Fruit fly (Drosophila melanogaster) whole organism, wandering third instar larva: ENCODE measurements around the gene Fife.

Experiments
- Abd-B ChIP-seq: fragments of >200 bp; optimal IDR thresholded peaks from 2 replicates; lab custom pipeline; 2017; ENCODE audit warnings: missing biosample characterization, missing genetic modification characterization
- CG32264 ChIP-seq: fragments of 200-800 bp; sonication (Bioruptor generic); optimal IDR thresholded peaks from 2 replicates; lab custom pipeline; 2016; ENCODE audit warnings: missing biosample characterization, missing genetic modification characterization
- CG9705 ChIP-seq: fragments of 200-800 bp; sonication (Bioruptor generic); optimal IDR thresholded peaks from 2 replicates; lab custom pipeline; 2018; ENCODE audit warnings: missing biosample characterization, mild to moderate bottlenecking, missing genetic modification characterization
- CrebA ChIP-seq: fragments of 200-800 bp; sonication (Bioruptor generic); optimal IDR thresholded peaks from 2 replicates; lab custom pipeline; 2016; ENCODE audit warnings: missing biosample characterization, mild to moderate bottlenecking, missing genetic modification characterization, borderline replicate concordance
- Dfd ChIP-seq: fragments of >200 bp; optimal IDR thresholded peaks from 2 replicates; lab custom pipeline; 2017; ENCODE audit warnings: missing biosample characterization, missing genetic modification characterization
- Dif ChIP-seq: fragments of 200-275, 200-300 bp; sonication (Bioruptor generic); optimal IDR thresholded peaks from 2 replicates; lab custom pipeline; 2018; ENCODE audit warnings: missing biosample characterization, missing genetic modification characterization; ENCODE audit not compliant: partially characterized antibody
- GATAd ChIP-seq: sonication (Bioruptor generic); optimal IDR thresholded peaks from 2 replicates; lab custom pipeline; 2016; ENCODE audit warnings: missing biosample characterization, missing genetic modification characterization
- HLH106 ChIP-seq: fragments of 200-800 bp; optimal IDR thresholded peaks from 3 replicates; lab custom pipeline; 2019; ENCODE audit warnings: missing biosample characterization, mild to moderate bottlenecking, missing genetic modification characterization, moderate library complexity
- Hnf4 ChIP-seq: fragments of 200-800 bp; sonication (Bioruptor generic); optimal IDR thresholded peaks from 2 replicates; lab custom pipeline; 2016; ENCODE audit warnings: missing biosample characterization, mild to moderate bottlenecking, missing genetic modification characterization
- Hr78 ChIP-seq: fragments of >200 bp; optimal IDR thresholded peaks from 2 replicates; lab custom pipeline; 2017; ENCODE audit warnings: missing biosample characterization, missing genetic modification characterization
- Hr83 ChIP-seq: fragments of 200-300 bp; sonication (Bioruptor generic); optimal IDR thresholded peaks from 2 replicates; lab custom pipeline; 2016; ENCODE audit warnings: missing biosample characterization, mild to moderate bottlenecking, missing genetic modification characterization, moderate library complexity; ENCODE audit not compliant: poor library complexity, severe bottlenecking
- Jra ChIP-seq: sonication (Bioruptor generic); optimal IDR thresholded peaks from 2 replicates; lab custom pipeline; 2016; ENCODE audit warnings: missing biosample characterization, missing genetic modification characterization
- Mio ChIP-seq: sonication (Bioruptor generic); optimal IDR thresholded peaks from 2 replicates; lab custom pipeline; 2016; ENCODE audit warnings: missing biosample characterization, missing genetic modification characterization
- Myc ChIP-seq: fragments of >200 bp; optimal IDR thresholded peaks from 2 replicates; lab custom pipeline; 2017
- N ChIP-seq: fragments of >200 bp; optimal IDR thresholded peaks from 2 replicates; lab custom pipeline; 2018; ENCODE audit warnings: missing biosample characterization, missing external identifiers, missing genetic modification characterization
- OdsH ChIP-seq: fragments of 200-800 bp; sonication (Bioruptor generic); optimal IDR thresholded peaks from 2 replicates; lab custom pipeline; 2016; ENCODE audit warnings: missing biosample characterization, mild to moderate bottlenecking, missing genetic modification characterization
- Rel ChIP-seq, 2 experiments: fragments of 200-800 bp; sonication (Bioruptor generic) in 1 of 2; optimal IDR thresholded peaks; 2 replicates in 1 of 2; 3 replicates in 1 of 2; lab custom pipeline; 2016 to 2019; ENCODE audit warnings: mild to moderate bottlenecking in 2 of 2, missing biosample characterization in 2 of 2, missing genetic modification characterization in 2 of 2, moderate library complexity in 1 of 2
- Sp1 ChIP-seq: fragments of 200-800 bp; sonication (Bioruptor generic); optimal IDR thresholded peaks from 3 replicates; lab custom pipeline; 2019; ENCODE audit warnings: missing biosample characterization, mild to moderate bottlenecking, missing genetic modification characterization, moderate library complexity
- Vsx2 ChIP-seq: fragments of 200-300, 225-300 bp; sonication (Bioruptor generic); optimal IDR thresholded peaks from 2 replicates; lab custom pipeline; 2018; ENCODE audit warnings: missing biosample characterization, missing genetic modification characterization; ENCODE audit not compliant: partially characterized antibody
- br ChIP-seq: fragments of 200-800 bp; sonication (Bioruptor generic); optimal IDR thresholded peaks from 2 replicates; lab custom pipeline; 2016; ENCODE audit warnings: missing biosample characterization, missing genetic modification characterization
- brk ChIP-seq: fragments of 200-800 bp; sonication (Bioruptor generic); optimal IDR thresholded peaks from 2 replicates; lab custom pipeline; 2016; ENCODE audit warnings: missing biosample characterization, mild to moderate bottlenecking, missing genetic modification characterization
- dl ChIP-seq, 2 experiments: fragments of 175-275, 200-275 bp in 1 of 2; fragments of 200-275 bp in 1 of 2; sonication (Bioruptor generic); optimal IDR thresholded peaks; lab custom pipeline; 2018; ENCODE audit warnings: mild to moderate bottlenecking in 2 of 2, missing biosample characterization in 2 of 2, missing genetic modification characterization in 2 of 2, moderate library complexity in 2 of 2; ENCODE audit not compliant: partially characterized antibody in 2 of 2, insufficient read depth in 1 of 2
- dmrt93B ChIP-seq: fragments of 200-800 bp; sonication (Bioruptor generic); optimal IDR thresholded peaks from 2 replicates; lab custom pipeline; 2018; ENCODE audit warnings: missing biosample characterization, mild to moderate bottlenecking, missing genetic modification characterization
- dsf ChIP-seq: sonication (Bioruptor generic); optimal IDR thresholded peaks from 2 replicates; lab custom pipeline; 2016; ENCODE audit warnings: missing biosample characterization, missing genetic modification characterization, borderline replicate concordance
- ey ChIP-seq: fragments of 200-800 bp; sonication (Bioruptor generic); optimal IDR thresholded peaks from 2 replicates; lab custom pipeline; 2016; ENCODE audit warnings: missing biosample characterization, missing genetic modification characterization
- foxo ChIP-seq, 2 experiments: fragments of 200-800 bp; sonication (Bioruptor generic); optimal IDR thresholded peaks; 2 replicates in 1 of 2; 3 replicates in 1 of 2; lab custom pipeline; 2016 to 2017; ENCODE audit warnings: missing biosample characterization in 2 of 2, missing genetic modification characterization in 2 of 2
- fru ChIP-seq: fragments of 200-800 bp; sonication (Bioruptor generic); optimal IDR thresholded peaks from 3 replicates; lab custom pipeline; 2016; ENCODE audit warnings: missing biosample characterization, mild to moderate bottlenecking, missing genetic modification characterization
- h ChIP-seq: fragments of 200-800 bp; sonication (Bioruptor generic); optimal IDR thresholded peaks from 3 replicates; lab custom pipeline; 2016; ENCODE audit warnings: missing biosample characterization, mild to moderate bottlenecking, missing genetic modification characterization
- jim ChIP-seq: fragments of 175-275, 200-325 bp; sonication (Bioruptor generic); optimal IDR thresholded peaks from 2 replicates; lab custom pipeline; 2016; ENCODE audit warnings: missing biosample characterization, mild to moderate bottlenecking, missing genetic modification characterization
- lola ChIP-seq: fragments of >200 bp; optimal IDR thresholded peaks from 2 replicates; lab custom pipeline; 2017; ENCODE audit warnings: missing biosample characterization, missing genetic modification characterization
- pan ChIP-seq: fragments of >200 bp; optimal IDR thresholded peaks from 2 replicates; lab custom pipeline; 2017
- psq ChIP-seq: fragments of 200-800 bp; sonication (Bioruptor generic); optimal IDR thresholded peaks from 3 replicates; lab custom pipeline; 2017; ENCODE audit warnings: missing biosample characterization, mild to moderate bottlenecking, missing genetic modification characterization, moderate library complexity
- rgr ChIP-seq: fragments of 200-800 bp; sonication (Bioruptor generic); optimal IDR thresholded peaks from 3 replicates; lab custom pipeline; 2016; ENCODE audit warnings: missing biosample characterization, mild to moderate bottlenecking, missing genetic modification characterization
- sage ChIP-seq: fragments of 200-800 bp; sonication (Bioruptor generic); optimal IDR thresholded peaks from 2 replicates; lab custom pipeline; 2016; ENCODE audit warnings: missing biosample characterization, mild to moderate bottlenecking, missing genetic modification characterization
- sv ChIP-seq: fragments of 200-800 bp; sonication (Bioruptor generic); optimal IDR thresholded peaks from 3 replicates; lab custom pipeline; 2016; ENCODE audit warnings: missing biosample characterization, missing genetic modification characterization
- tai ChIP-seq: sonication (Bioruptor generic); optimal IDR thresholded peaks from 2 replicates; lab custom pipeline; 2016; ENCODE audit warnings: missing biosample characterization, missing genetic modification characterization
- usp ChIP-seq: fragments of >200 bp; optimal IDR thresholded peaks from 2 replicates; lab custom pipeline; 2017; ENCODE audit warnings: missing biosample characterization, missing genetic modification characterization
- woc ChIP-seq: sonication (Bioruptor generic); optimal IDR thresholded peaks from 2 replicates; lab custom pipeline; 2016; ENCODE audit warnings: missing biosample characterization, mild to moderate bottlenecking, missing genetic modification characterization

Gene Fife

DNA sequence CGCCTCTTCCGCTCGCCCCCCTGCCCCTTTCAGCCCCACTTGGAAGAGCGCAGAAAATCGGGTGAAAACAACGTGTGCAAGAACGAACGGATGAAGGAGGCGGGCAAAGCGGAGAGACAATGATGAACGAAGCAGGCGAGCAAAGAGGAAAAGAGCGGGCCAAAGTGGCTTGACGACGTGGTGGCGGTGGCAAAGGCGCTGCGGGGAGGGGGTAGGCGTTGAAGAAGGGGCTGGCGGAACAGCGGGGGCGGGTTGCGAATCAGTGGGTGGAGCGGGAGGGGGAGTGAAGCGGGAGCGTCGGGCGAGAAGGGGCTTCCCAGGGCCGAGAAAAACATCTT is 78.8 kb downstream of the Fife start:
- TF ChIP-seq Rel (GFP tag; optimal IDR thresholded peaks at IDR 0.05; lab: Kevin White, UChicago) (no peak), Rel (tag; optimal IDR thresholded peaks at IDR 0.05; lab: Kevin White, UChicago) (peak; percentile 99), fru (GFP tag; lab: Kevin White, UChicago) (no peak), h (peak; percentile 27), Dfd (GFP tag; lab: Kevin White, UChicago) (no peak), dl (GFP tag; optimal IDR thresholded peaks at IDR 0.05; lab: Kevin White, UChicago; ENCODE audit: insufficient read depth in 1 of 2, partially characterized antibody in 2 of 2) (peak in 1 of 2 experiments; percentile 19), psq (peak; percentile 100), woc (no peak)

DNA sequence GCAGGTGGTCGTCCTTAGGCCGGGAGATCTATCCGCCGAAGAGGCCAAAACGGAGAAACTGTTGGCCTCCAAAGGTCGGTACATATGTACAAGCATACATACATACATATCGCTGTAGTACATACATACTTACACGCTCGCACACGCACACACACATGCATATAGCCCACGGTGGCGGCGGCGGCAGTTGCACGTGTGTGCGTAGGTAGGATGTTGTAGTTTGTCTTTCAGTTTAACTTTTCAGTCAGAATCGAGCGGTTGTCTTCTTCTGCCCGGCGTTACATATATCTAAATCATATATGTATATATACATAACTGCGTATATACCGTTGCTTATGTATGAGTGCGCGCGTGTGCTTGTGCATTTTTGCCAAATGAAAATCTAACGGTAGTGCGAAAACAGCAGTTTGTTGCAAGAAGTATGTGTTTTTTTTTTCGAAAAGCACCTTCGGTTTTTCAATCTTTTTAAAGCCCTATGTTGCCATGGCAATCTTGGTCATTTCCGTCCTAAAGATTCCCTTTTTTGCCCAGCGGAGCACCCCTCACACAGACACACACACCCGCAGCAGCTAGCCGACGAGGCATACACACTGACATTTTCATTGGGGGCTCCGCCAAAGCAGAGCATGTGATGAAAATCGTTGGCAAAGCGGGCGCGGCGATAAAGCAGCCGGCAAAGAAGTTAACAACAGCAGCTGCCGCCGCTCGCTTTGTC is 79.3 kb downstream of the Fife start:
- no peak for TF ChIP-seq CG9705 (GFP tag; lab: Kevin White, UChicago)
- TF ChIP-seq Dif, result no peak

DNA sequence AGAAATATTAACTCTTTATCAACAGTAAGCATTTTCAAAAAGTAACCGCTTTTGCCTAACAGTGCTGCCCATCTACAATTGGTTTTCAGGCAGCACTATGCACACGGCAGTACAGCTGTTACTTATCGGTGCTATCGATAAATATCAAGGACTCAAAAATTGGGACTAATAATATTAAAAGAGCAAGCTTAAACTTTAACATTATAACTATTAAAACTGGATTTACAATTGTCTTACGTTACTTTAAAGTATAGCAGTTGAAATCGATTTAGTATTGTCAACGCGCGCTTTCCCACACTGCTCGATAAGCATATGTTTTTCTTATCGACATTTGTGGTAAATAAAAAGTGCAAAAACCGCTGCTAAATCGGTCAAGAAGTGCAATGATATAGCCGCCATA is 80.1 kb downstream of the Fife start, which contains the start of the genes CG42245 and MEP-1:
CG42245 (plus strand) TSS at position 310 of the 400 bp plus-strand sequence.
MEP-1 (plus strand) TSS at position 310 of the 400 bp plus-strand sequence.
- TF ChIP-seq woc, result no peak
- peak; percentile 38 for TF ChIP-seq OdsH
- TF ChIP-seq ey, result peak; percentile 62
- peak; percentile 35 for TF ChIP-seq HLH106 (tag; lab: Kevin White, UChicago)
- TF ChIP-seq Jra, result peak; percentile 78
- TF ChIP-seq CrebA, result no peak
- peak; percentile 80 for TF ChIP-seq tai (GFP tag; lab: Kevin White, UChicago)
- no peak for TF ChIP-seq Rel (GFP tag; optimal IDR thresholded peaks at IDR 0.05; lab: Kevin White, UChicago)
- TF ChIP-seq Rel (tag; optimal IDR thresholded peaks at IDR 0.05; lab: Kevin White, UChicago), result peak; percentile 50
- peak; percentile 64 for TF ChIP-seq Hr83 (GFP tag; lab: Kevin White, UChicago)
- peak; percentile 24 for TF ChIP-seq Sp1
- TF ChIP-seq dsf (GFP tag; lab: Kevin White, UChicago), result peak; percentile 71
- TF ChIP-seq jim (GFP tag; lab: Kevin White, UChicago), result no peak
- TF ChIP-seq Dif, result no peak
- no peak for TF ChIP-seq lola (GFP tag; lab: Kevin White, UChicago)
- TF ChIP-seq psq, result peak; percentile 1
- TF ChIP-seq sv (GFP tag; lab: Kevin White, UChicago), result peak; percentile 28
- no peak for TF ChIP-seq Dfd (GFP tag; lab: Kevin White, UChicago)
- peak; percentile 53 for TF ChIP-seq sage (GFP tag; lab: Kevin White, UChicago)
- TF ChIP-seq Mio (GFP tag; lab: Kevin White, UChicago), result peak; percentile 18
- peak; percentile 66 for TF ChIP-seq fru (GFP tag; lab: Kevin White, UChicago)
- peak; percentile 80 for TF ChIP-seq Hnf4
- TF ChIP-seq rgr (GFP tag; lab: Kevin White, UChicago), result peak; percentile 77
- peak; percentile 74 for TF ChIP-seq h
- no peak for TF ChIP-seq Hr78 (GFP tag; lab: Kevin White, UChicago)
- TF ChIP-seq CG32264 (GFP tag; lab: Kevin White, UChicago), result peak; percentile 48
- TF ChIP-seq pan, result no peak
- no peak for TF ChIP-seq usp (GFP tag; lab: Kevin White, UChicago)
- TF ChIP-seq dl (GFP tag; optimal IDR thresholded peaks at IDR 0.05; lab: Kevin White, UChicago; ENCODE audit: insufficient read depth in 1 of 2, partially characterized antibody in 2 of 2), result no peak
- peak; percentile 88 for TF ChIP-seq brk (GFP tag; lab: Kevin White, UChicago)
- peak; percentile 15 for TF ChIP-seq dmrt93B (GFP tag; lab: Kevin White, UChicago)
- peak; percentile 42 to 61 for TF ChIP-seq foxo (GFP tag; optimal IDR thresholded peaks at IDR 0.05; lab: Kevin White, UChicago)
- TF ChIP-seq CG9705 (GFP tag; lab: Kevin White, UChicago), result peak; percentile 16
- no peak for TF ChIP-seq Myc
- no peak for TF ChIP-seq Abd-B (GFP tag; lab: Kevin White, UChicago)
- TF ChIP-seq Vsx2, result no peak
- peak; percentile 86 for TF ChIP-seq GATAd (GFP tag; lab: Kevin White, UChicago)
- no peak for TF ChIP-seq N (GFP tag; lab: Kevin White, UChicago)
- peak; percentile 73 for TF ChIP-seq br (GFP tag; lab: Kevin White, UChicago)
- TF ChIP-seq, all 38 proteins: peak for 24
